Fruit fly (Drosophila melanogaster) whole organism, embryonic: ENCODE results near the gene Oatp74D.

Source experiments
- Adf1 ChIP-seq: fragments of 200-800 bp; sonication (Bioruptor generic); IDR thresholded peaks from 2 replicates; pipeline ENCODE4 v1.3.6; 2022; ENCODE audit warnings: missing biosample characterization, missing genetic modification characterization
- BEAF-32 ChIP-seq: fragments of 200-800 bp; sonication (Bioruptor generic); optimal IDR thresholded peaks from 3 replicates; lab custom pipeline; 2017; ENCODE audit warnings: missing biosample characterization, missing genetic modification characterization, mild to moderate bottlenecking, moderate library complexity, missing genetic modification reagents
- CG10565 ChIP-seq: fragments of 200-800 bp; sonication (Bioruptor generic); optimal IDR thresholded peaks from 3 replicates; lab custom pipeline; 2016; ENCODE audit warnings: missing biosample characterization, mild to moderate bottlenecking, missing genetic modification characterization
- CG11696 ChIP-seq: fragments of 200-800 bp; sonication (Bioruptor generic); IDR thresholded peaks from 2 replicates; pipeline ENCODE4 v1.3.6; 2022; ENCODE audit warnings: missing biosample characterization, missing genetic modification characterization
- CG13424 ChIP-seq: fragments of 200-800 bp; sonication (Bioruptor generic); optimal IDR thresholded peaks from 2 replicates; lab custom pipeline; 2019; ENCODE audit warnings: missing biosample characterization, mild to moderate bottlenecking, missing genetic modification characterization, moderate library complexity
- CG15073 ChIP-seq: fragments of 200-800 bp; sonication (Bioruptor generic); optimal IDR thresholded peaks from 2 replicates; lab custom pipeline; 2016; ENCODE audit warnings: missing biosample characterization, missing genetic modification characterization
- CG1529 ChIP-seq: fragments of 200-800 bp; sonication (Bioruptor generic); optimal IDR thresholded peaks from 3 replicates; lab custom pipeline; 2018; ENCODE audit warnings: missing biosample characterization, missing genetic modification characterization
- CG15514 ChIP-seq: fragments of 200-800 bp; sonication (Bioruptor generic); optimal IDR thresholded peaks from 3 replicates; lab custom pipeline; 2017; ENCODE audit warnings: missing biosample characterization, missing genetic modification characterization, mild to moderate bottlenecking, moderate library complexity, missing genetic modification reagents
- CG18011 ChIP-seq: fragments of 200-800 bp; sonication (Bioruptor generic); optimal IDR thresholded peaks from 2 replicates; lab custom pipeline; 2017; ENCODE audit warnings: missing biosample characterization, missing genetic modification characterization, mild to moderate bottlenecking, moderate library complexity, missing genotype
- CG4730 ChIP-seq: fragments of 200-800 bp; sonication (Bioruptor generic); IDR thresholded peaks from 2 replicates; pipeline ENCODE4 v1.3.6; 2022; ENCODE audit warnings: missing biosample characterization, missing genetic modification characterization
- CG8089 ChIP-seq: fragments of 200-800 bp; sonication (Bioruptor generic); optimal IDR thresholded peaks from 3 replicates; lab custom pipeline; 2016; ENCODE audit warnings: missing biosample characterization, missing genetic modification characterization
- CG8924 ChIP-seq: fragments of 200-800 bp; optimal IDR thresholded peaks from 3 replicates; lab custom pipeline; 2019; ENCODE audit warnings: missing biosample characterization, mild to moderate bottlenecking, missing genetic modification characterization, moderate library complexity
- CG9727 ChIP-seq: fragments of 200-800 bp; sonication (Bioruptor generic); optimal IDR thresholded peaks from 3 replicates; lab custom pipeline; 2017; ENCODE audit warnings: missing biosample characterization, mild to moderate bottlenecking, missing genetic modification characterization
- CG9876 ChIP-seq: fragments of 200-800 bp; sonication (Bioruptor generic); optimal IDR thresholded peaks from 2 replicates; lab custom pipeline; 2016; ENCODE audit warnings: missing biosample characterization, missing genetic modification characterization
- CHES-1-like ChIP-seq: fragments of 200-800 bp; sonication (Bioruptor generic); optimal IDR thresholded peaks from 2 replicates; lab custom pipeline; 2016; ENCODE audit warnings: missing biosample characterization, missing genetic modification characterization
- D19A ChIP-seq: fragments of 200-800 bp; optimal IDR thresholded peaks from 3 replicates; lab custom pipeline; 2019; ENCODE audit warnings: missing biosample characterization, mild to moderate bottlenecking, missing genetic modification characterization, moderate library complexity
- Dbx ChIP-seq: fragments of 200-800 bp; sonication (Bioruptor generic); IDR thresholded peaks from 3 replicates; pipeline ENCODE4 v1.3.6; 2022; ENCODE audit warnings: missing biosample characterization, missing genetic modification characterization
- E2f1 ChIP-seq: fragments of 200-800 bp; sonication (Bioruptor generic); IDR thresholded peaks from 2 replicates; pipeline ENCODE4 v1.3.6; 2022; ENCODE audit warnings: missing biosample characterization, missing genetic modification characterization
- H15 ChIP-seq: fragments of 200-800 bp; sonication (Bioruptor generic); IDR thresholded peaks from 3 replicates; pipeline ENCODE4 v1.3.6; 2022; ENCODE audit warnings: missing biosample characterization, missing genetic modification characterization
- HmgD ChIP-seq: fragments of 200-800 bp; sonication (Bioruptor generic); optimal IDR thresholded peaks from 3 replicates; lab custom pipeline; 2016; ENCODE audit warnings: missing biosample characterization, missing genetic modification characterization
- Myb ChIP-seq: fragments of 200-800 bp; sonication (Bioruptor generic); optimal IDR thresholded peaks from 2 replicates; lab custom pipeline; 2016; ENCODE audit warnings: missing biosample characterization, missing genetic modification characterization
- NC2β ChIP-seq: fragments of 200-800 bp; sonication (Bioruptor generic); optimal IDR thresholded peaks from 2 replicates; lab custom pipeline; 2016; ENCODE audit warnings: missing biosample characterization, missing genetic modification characterization
- Nf-YC ChIP-seq: fragments of 200-800 bp; optimal IDR thresholded peaks from 3 replicates; lab custom pipeline; 2019; ENCODE audit warnings: missing biosample characterization, mild to moderate bottlenecking, missing genetic modification characterization, moderate library complexity
- Trl ChIP-seq, 3 experiments: fragments of >200 bp in 2 of 3; fragments of 200-800 bp in 1 of 3; sonication (Bioruptor generic) in 1 of 3; optimal IDR thresholded peaks; 2 replicates in 1 of 3; 3 replicates in 2 of 3; lab custom pipeline; 2016 to 2017; ENCODE audit warnings: missing biosample characterization in 1 of 3, missing genetic modification characterization in 1 of 3
- al ChIP-seq: fragments of 200-800 bp; sonication (Bioruptor generic); IDR thresholded peaks from 2 replicates; pipeline ENCODE4 v1.3.6; 2022; ENCODE audit warnings: missing biosample characterization, missing genetic modification characterization
- aop ChIP-seq: fragments of 200-800 bp; sonication (Bioruptor generic); IDR thresholded peaks from 2 replicates; pipeline ENCODE4 v1.3.6; 2022; ENCODE audit warnings: missing biosample characterization, missing genetic modification characterization
- bcd ChIP-seq: fragments of 200-800 bp; sonication (Bioruptor generic); optimal IDR thresholded peaks from 2 replicates; lab custom pipeline; 2017; ENCODE audit warnings: missing biosample characterization, mild to moderate bottlenecking, missing genetic modification characterization
- chn ChIP-seq: fragments of 200-800 bp; sonication (Bioruptor generic); optimal IDR thresholded peaks from 2 replicates; lab custom pipeline; 2016; ENCODE audit warnings: missing biosample characterization, missing genetic modification characterization
- croc ChIP-seq: fragments of 200-800 bp; sonication (Bioruptor generic); conservative IDR thresholded peaks from 3 replicates; pipeline ENCODE4 v1.3.6; 2022; ENCODE audit warnings: missing biosample characterization, missing genetic modification characterization
- crp ChIP-seq, 2 experiments: fragments of 200-800 bp; sonication (Bioruptor generic); optimal IDR thresholded peaks; 2 replicates in 1 of 2; 3 replicates in 1 of 2; lab custom pipeline; 2017; ENCODE audit warnings: missing biosample characterization in 2 of 2, missing genetic modification characterization in 2 of 2, mild to moderate bottlenecking in 1 of 2, moderate library complexity in 1 of 2
- dmrt11E ChIP-seq: fragments of 200-800 bp; sonication (Bioruptor generic); optimal IDR thresholded peaks from 3 replicates; lab custom pipeline; 2018; ENCODE audit warnings: missing biosample characterization, mild to moderate bottlenecking, missing genetic modification characterization, moderate library complexity
- en ChIP-seq: fragments of 200-800 bp; sonication (Bioruptor generic); optimal IDR thresholded peaks from 2 replicates; lab custom pipeline; 2016; ENCODE audit warnings: missing biosample characterization, missing genetic modification characterization
- grn ChIP-seq: fragments of 200-800 bp; sonication (Bioruptor generic); optimal IDR thresholded peaks from 3 replicates; lab custom pipeline; 2017; ENCODE audit warnings: missing biosample characterization, missing genetic modification characterization
- gsb ChIP-seq: fragments of 200-800 bp; sonication (Bioruptor generic); IDR thresholded peaks from 2 replicates; pipeline ENCODE4 v1.3.6; 2022; ENCODE audit warnings: missing biosample characterization, missing genetic modification characterization
- h ChIP-seq: fragments of >200 bp; optimal IDR thresholded peaks from 2 replicates; lab custom pipeline; 2017
- ham ChIP-seq: fragments of 200-800 bp; sonication (Bioruptor generic); IDR thresholded peaks from 2 replicates; pipeline ENCODE4 v1.3.6; 2022; ENCODE audit warnings: missing biosample characterization, missing genetic modification characterization
- kay ChIP-seq: fragments of 200-800 bp; sonication (Bioruptor generic); optimal IDR thresholded peaks from 2 replicates; lab custom pipeline; 2016; ENCODE audit warnings: missing biosample characterization, missing genetic modification characterization
- knrl ChIP-seq: fragments of 200-800 bp; sonication (Bioruptor generic); IDR thresholded peaks from 3 replicates; pipeline ENCODE4 v1.3.6; 2022; ENCODE audit warnings: missing biosample characterization, missing genetic modification characterization; ENCODE audit not compliant: partially characterized antibody
- luna ChIP-seq: fragments of 200-800 bp; sonication (Bioruptor generic); optimal IDR thresholded peaks from 2 replicates; lab custom pipeline; 2016; ENCODE audit warnings: missing biosample characterization, missing genetic modification characterization
- pfk ChIP-seq: fragments of 200-800 bp; sonication (Bioruptor generic); optimal IDR thresholded peaks from 2 replicates; lab custom pipeline; 2018; ENCODE audit warnings: missing biosample characterization, mild to moderate bottlenecking, missing genetic modification characterization, moderate library complexity
- phol ChIP-seq: fragments of 200-800 bp; sonication (Bioruptor generic); optimal IDR thresholded peaks from 3 replicates; lab custom pipeline; 2018; ENCODE audit warnings: missing biosample characterization, mild to moderate bottlenecking, missing genetic modification characterization, moderate library complexity
- ranshi ChIP-seq: fragments of 200-800 bp; sonication (Bioruptor generic); IDR thresholded peaks from 2 replicates; pipeline ENCODE4 v1.3.6; 2022; ENCODE audit warnings: missing biosample characterization, missing genetic modification characterization
- repo ChIP-seq: fragments of 200-800 bp; sonication (Bioruptor generic); optimal IDR thresholded peaks from 2 replicates; lab custom pipeline; 2016; ENCODE audit warnings: missing biosample characterization, missing genetic modification characterization
- shn ChIP-seq: fragments of 200-800 bp; sonication (Bioruptor generic); optimal IDR thresholded peaks from 3 replicates; lab custom pipeline; 2016; ENCODE audit warnings: missing biosample characterization, missing genetic modification characterization
- slou ChIP-seq: fragments of 200-800 bp; sonication (Bioruptor generic); optimal IDR thresholded peaks from 3 replicates; lab custom pipeline; 2016; ENCODE audit warnings: missing biosample characterization, missing genetic modification characterization
- sqz ChIP-seq: fragments of 200-800 bp; sonication (Bioruptor generic); optimal IDR thresholded peaks from 3 replicates; lab custom pipeline; 2018; ENCODE audit warnings: missing biosample characterization, mild to moderate bottlenecking, missing genetic modification characterization
- tin ChIP-seq: fragments of 200-800 bp; sonication (Bioruptor generic); optimal IDR thresholded peaks from 3 replicates; lab custom pipeline; 2016; ENCODE audit warnings: missing biosample characterization, missing genetic modification characterization
- trh ChIP-seq: fragments of 200-800 bp; sonication (Bioruptor generic); optimal IDR thresholded peaks from 2 replicates; lab custom pipeline; 2016; ENCODE audit warnings: missing biosample characterization, missing genetic modification characterization
- vfl ChIP-seq: fragments of 200-800 bp; sonication (Bioruptor generic); optimal IDR thresholded peaks from 2 replicates; lab custom pipeline; 2016; ENCODE audit warnings: missing biosample characterization, missing genetic modification characterization

Oatp74D gene

DNA sequence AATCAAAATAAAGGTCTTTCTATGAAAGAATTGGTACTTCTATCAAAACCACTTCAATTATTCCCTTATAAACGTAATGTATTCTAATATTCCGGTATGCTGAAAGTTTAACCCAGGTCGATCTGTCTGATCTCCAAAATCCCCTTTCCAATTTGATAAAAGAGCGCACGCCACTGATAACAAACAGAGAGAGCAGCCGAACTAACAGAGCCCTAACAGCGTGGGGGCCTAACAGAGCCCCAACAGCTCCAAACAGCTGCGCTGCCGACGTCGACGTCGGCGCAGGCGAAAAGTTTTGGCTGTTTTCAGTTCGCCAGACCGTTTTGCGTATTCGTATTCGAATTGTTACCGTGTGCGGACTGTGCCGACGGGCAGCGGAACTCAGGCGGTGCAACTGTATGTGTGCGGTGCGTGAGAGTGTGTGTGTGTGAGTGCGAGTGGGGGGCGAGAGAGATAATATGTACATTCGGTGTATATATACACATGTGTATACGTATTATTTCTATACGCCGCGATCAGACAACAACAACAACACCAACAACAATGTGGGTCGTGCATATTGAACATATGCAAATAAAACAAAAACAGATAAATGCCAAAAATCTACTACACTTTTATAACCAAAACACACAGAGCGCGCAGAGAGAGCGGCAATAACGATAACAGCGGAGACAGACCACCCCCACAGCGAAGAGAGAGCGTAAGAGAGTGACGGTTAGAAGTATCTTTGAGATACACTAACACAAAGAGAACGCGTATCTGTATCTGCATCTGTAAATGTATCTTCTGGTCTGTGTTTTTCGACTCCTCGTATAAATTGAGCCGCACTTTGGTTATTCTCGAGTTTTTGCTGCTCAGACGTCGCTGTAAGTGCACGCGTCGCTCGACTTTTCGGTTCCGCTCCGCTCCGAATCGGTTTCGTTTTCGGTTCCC is at the start of gene Oatp74D (continued):
- peak; percentile 63 for TF ChIP-seq CG9727 (GFP tag; lab: Kevin White, UChicago)
- peak; percentile 39; the same call in 1 of the 2 replicates for TF ChIP-seq CG11696 (GFP tag; lab: Robert Waterston, UW)
- peak; percentile 40 for TF ChIP-seq HmgD (GFP tag; lab: Kevin White, UChicago)
- TF ChIP-seq CG8089 (GFP tag; lab: Kevin White, UChicago), result no peak
- TF ChIP-seq CHES-1-like (GFP tag; lab: Kevin White, UChicago), result peak; percentile 33
- peak; percentile 99 for TF ChIP-seq Adf1 (GFP tag; lab: Robert Waterston, UW)
- TF ChIP-seq knrl (GFP tag; lab: Robert Waterston, UW), result no peak
- TF ChIP-seq CG9876 (GFP tag; lab: Kevin White, UChicago), result no peak
- TF ChIP-seq CG15073, result no peak
- TF ChIP-seq trh, result no peak
- TF ChIP-seq h, result no peak
- peak; percentile 3 for TF ChIP-seq chn
- TF ChIP-seq CG1529 (GFP tag; lab: Kevin White, UChicago), result peak; percentile 55
- no peak for TF ChIP-seq slou (GFP tag; lab: Kevin White, UChicago)
- no peak for TF ChIP-seq pfk (GFP tag; lab: Kevin White, UChicago)
- no peak for TF ChIP-seq aop (GFP tag; lab: Robert Waterston, UW)
- TF ChIP-seq crp (GFP tag; optimal IDR thresholded peaks at IDR 0.05; lab: Kevin White, UChicago), result peak in 1 of 2 experiments; percentile 32
- no peak for TF ChIP-seq CG10565 (GFP tag; lab: Kevin White, UChicago)
- peak; percentile 75 for TF ChIP-seq CG8924 (tag; lab: Kevin White, UChicago)
- TF ChIP-seq al (GFP tag; lab: Robert Waterston, UW), result no peak
- TF ChIP-seq grn (GFP tag; lab: Kevin White, UChicago), result peak; percentile 49
- TF ChIP-seq bcd (GFP tag; lab: Kevin White, UChicago), result no peak
- TF ChIP-seq Nf-YC (tag; lab: Kevin White, UChicago), result peak; percentile 68
- peak; percentile 31; the same call in 1 of the 2 replicates for TF ChIP-seq ranshi (GFP tag; lab: Robert Waterston, UW)
- no peak for TF ChIP-seq repo
- TF ChIP-seq CG18011 (GFP tag; lab: Kevin White, UChicago), result peak; percentile 13
- peak; percentile 17 for TF ChIP-seq Myb (GFP tag; lab: Kevin White, UChicago)
- TF ChIP-seq BEAF-32 (GFP tag; lab: Kevin White, UChicago), result no peak
- no peak for TF ChIP-seq vfl (GFP tag; lab: Kevin White, UChicago)
- 0 out of 3 replicates have a peak, but pooled peaks have one; percentile 5 for TF ChIP-seq H15 (GFP tag; lab: Robert Waterston, UW)
- peak; percentile 50 for TF ChIP-seq dmrt11E (tag; lab: Kevin White, UChicago)
- TF ChIP-seq kay (GFP tag; lab: Kevin White, UChicago), result no peak
- TF ChIP-seq NC2β (GFP tag; lab: Kevin White, UChicago), result peak; percentile 27
- peak; percentile 45 for TF ChIP-seq CG13424
- TF ChIP-seq Dbx (GFP tag; lab: Robert Waterston, UW), result peak; percentile 45; the same call in 1 of the 3 replicates
- TF ChIP-seq en, result no peak
- TF ChIP-seq CG15514 (GFP tag; lab: Kevin White, UChicago), result peak; percentile 29
- no peak for TF ChIP-seq luna
- peak; percentile 4 for TF ChIP-seq D19A (tag; lab: Kevin White, UChicago)
- no peak for TF ChIP-seq croc
- TF ChIP-seq E2f1 (GFP tag; lab: Robert Waterston, UW), result peak; percentile 43; the same call in 1 of the 2 replicates
- TF ChIP-seq ham (GFP tag; lab: Robert Waterston, UW), result no peak
- no peak for TF ChIP-seq CG4730 (GFP tag; lab: Robert Waterston, UW)
- TF ChIP-seq gsb (GFP tag; lab: Robert Waterston, UW), result no peak
- TF ChIP-seq sqz (GFP tag; lab: Kevin White, UChicago), result peak; percentile 64
- peak; percentile 13 for TF ChIP-seq phol (tag; lab: Kevin White, UChicago)
- TF ChIP-seq tin (GFP tag; lab: Kevin White, UChicago), result no peak
- TF ChIP-seq shn (GFP tag; lab: Kevin White, UChicago), result no peak
- peak; percentile 98 to 99 for TF ChIP-seq Trl (optimal IDR thresholded peaks at IDR 0.05; lab: Kevin White, UChicago)
- peak; percentile 48 for TF ChIP-seq Trl (GFP tag; optimal IDR thresholded peaks at IDR 0.05; lab: Kevin White, UChicago)
